Worm (Caenorhabditis elegans) whole organism, L2 larva: ENCODE data around the gene C45G9.8.

Experiments used
- crh-2 ChIP-seq: sonication (generic microtip); optimal IDR thresholded peaks from 2 replicates; lab custom pipeline; 2017; ENCODE audit warnings: missing biosample characterization, missing genetic modification characterization

The C45G9.8 gene

ce11 chrIII:5004621-5005020 lies 48.8 kb downstream of the C45G9.8 start, which contains the start of gene R144.6:
Gene R144.6, minus strand, starts transcription at chrIII:5004721.
- no peak for TF ChIP-seq crh-2 (tag; lab: Kevin White, UChicago)
